Worm (Caenorhabditis elegans): ENCODE results near the gene mam-3.

DNA sequence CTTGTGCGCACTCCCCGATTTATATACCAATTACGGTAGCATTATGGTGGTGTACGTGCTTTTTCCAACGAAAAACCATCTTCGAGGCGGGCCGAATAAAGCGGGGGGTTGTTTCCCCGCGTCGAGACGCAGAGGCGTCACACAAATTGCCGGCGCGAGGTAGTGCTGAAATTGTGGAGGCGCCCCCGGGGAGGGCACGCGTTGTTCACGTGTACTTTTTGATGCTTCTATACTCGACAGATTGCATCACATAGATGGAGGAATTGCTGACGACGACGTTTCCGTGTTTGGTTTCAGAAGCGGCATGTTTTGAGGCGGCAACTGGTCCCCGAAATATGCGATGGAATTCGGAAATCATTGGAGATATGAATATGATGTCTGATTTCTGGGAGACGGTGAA, 49.9 kb downstream of the mam-3 start:
- TF ChIP-seq lin-39 (tag; optimal IDR thresholded peaks at IDR 0.05) = peak; percentile 95
- peak; percentile 91 for TF ChIP-seq elt-2 (tag; optimal IDR thresholded peaks at IDR 0.05)
- peak; percentile 66 for TF ChIP-seq R02D3.7 (tag; optimal IDR thresholded peaks at IDR 0.05)
- peak; percentile 87 for TF ChIP-seq jun-1 (tag; optimal IDR thresholded peaks at IDR 0.05)
- TF ChIP-seq pqm-1 (tag; optimal IDR thresholded peaks at IDR 0.05) = peak; percentile 65
- peak; percentile 66 for TF ChIP-seq egl-27 (tag; optimal IDR thresholded peaks at IDR 0.05)
- TF ChIP-seq mml-1 (tag; optimal IDR thresholded peaks at IDR 0.05) = peak; percentile 100
- TF ChIP-seq snpc-4 (tag; optimal IDR thresholded peaks at IDR 0.05) = peak; percentile 5

Data from whole organism, L3 larva.